Worm (Caenorhabditis elegans) whole organism, L4 larva: ENCODE measurements around the gene prx-3.

ENCODE experiments used
- D1046.2 ChIP-seq: fragments of 200-800 bp; sonication (Bioruptor generic); IDR thresholded peaks from 2 replicates; pipeline ENCODE4 v1.3.6; 2022; ENCODE audit warnings: missing genetic modification characterization, missing compliant biosample characterization
- F44E2.7 ChIP-seq: fragments of 200-800 bp; sonication (Bioruptor generic); IDR thresholded peaks from 2 replicates; pipeline ENCODE4 v2.1.2; 2022; ENCODE audit warnings: missing genetic modification characterization, missing compliant biosample characterization
- T26A8.4 ChIP-seq: fragments of 200-800 bp; sonication (Bioruptor generic); IDR thresholded peaks from 2 replicates; pipeline ENCODE4 v1.3.6; 2022; ENCODE audit warnings: missing genetic modification characterization, missing compliant biosample characterization
- Y75B8A.6 ChIP-seq: fragments of 200-800 bp; sonication (Bioruptor generic); IDR thresholded peaks from 2 replicates; pipeline ENCODE4 v1.3.6; 2022; ENCODE audit warnings: missing genetic modification reagents, missing genetic modification characterization, missing compliant biosample characterization
- aha-1 ChIP-seq: fragments of 150-350 bp; peaks from one replicate; lab custom pipeline; 2014; ENCODE audit warnings: missing biosample characterization, missing genetic modification characterization
- aly-2 ChIP-seq: sonication (generic microtip); optimal IDR thresholded peaks from 2 replicates; lab custom pipeline; 2018; ENCODE audit warnings: missing biosample characterization, missing genetic modification characterization
- arid-1 ChIP-seq: fragments of 200-800 bp; sonication (Bioruptor generic); conservative IDR thresholded peaks from 2 replicates; pipeline ENCODE4 v1.3.6; 2022; ENCODE audit warnings: missing genetic modification reagents, missing genetic modification characterization, missing compliant biosample characterization
- ceh-32 ChIP-seq: sonication (generic microtip); optimal IDR thresholded peaks from 2 replicates; lab custom pipeline; 2016; ENCODE audit warnings: mild to moderate bottlenecking, missing genetic modification characterization, missing compliant biosample characterization; ENCODE audit not compliant: poor library complexity
- ceh-62 ChIP-seq: sonication (generic microtip); optimal IDR thresholded peaks from 2 replicates; lab custom pipeline; 2017; ENCODE audit warnings: missing biosample characterization, missing genetic modification characterization
- ctbp-1 ChIP-seq: fragments of 200-800 bp; sonication (Bioruptor generic); IDR thresholded peaks from 2 replicates; pipeline ENCODE4 v1.3.6; 2022; ENCODE audit warnings: missing genetic modification reagents, missing genetic modification characterization, missing compliant biosample characterization
- daf-12 ChIP-seq: fragments of 150-350 bp; optimal IDR thresholded peaks from 2 replicates; lab custom pipeline; 2014; ENCODE audit warnings: missing biosample characterization, missing genetic modification reagents, missing genetic modification characterization
- daf-16 ChIP-seq, 3 experiments: sonication (generic microtip); optimal IDR thresholded peaks; 2 replicates each; lab custom pipeline; 2016 to 2017; ENCODE audit warnings: missing genetic modification characterization in 3 of 3, missing genetic modification reagents in 3 of 3, mild to moderate bottlenecking in 2 of 3, missing compliant biosample characterization in 2 of 3, missing biosample characterization in 1 of 3, moderate library complexity in 1 of 3
- dmd-8 ChIP-seq: fragments of 200-800 bp; sonication (Bioruptor generic); IDR thresholded peaks from 2 replicates; pipeline ENCODE4 v1.3.6; 2022; ENCODE audit warnings: missing genetic modification characterization, missing compliant biosample characterization
- duxl-1 ChIP-seq: sonication (generic microtip); optimal IDR thresholded peaks from 2 replicates; lab custom pipeline; 2016; ENCODE audit warnings: mild to moderate bottlenecking, missing genetic modification characterization, moderate library complexity, missing compliant biosample characterization; ENCODE audit not compliant: poor library complexity
- egl-27 ChIP-seq: sonication (generic microtip); optimal IDR thresholded peaks from 3 replicates; lab custom pipeline; 2017; ENCODE audit warnings: missing biosample characterization, missing genetic modification reagents, missing genetic modification characterization
- egl-43 ChIP-seq: fragments of 200-800 bp; sonication (Bioruptor generic); IDR thresholded peaks from 2 replicates; pipeline ENCODE4 v1.3.6; 2022; ENCODE audit warnings: missing genetic modification reagents, missing genetic modification characterization, missing compliant biosample characterization
- fkh-10 ChIP-seq: fragments of 150-350 bp; optimal IDR thresholded peaks from 2 replicates; lab custom pipeline; 2014; ENCODE audit warnings: missing biosample characterization, missing genetic modification reagents, missing genetic modification characterization
- hif-1 ChIP-seq, 2 experiments: sonication (generic microtip); optimal IDR thresholded peaks; 2 replicates each; lab custom pipeline; 2016 to 2017; ENCODE audit warnings: missing compliant biosample characterization in 2 of 2, missing genetic modification characterization in 2 of 2, missing genetic modification reagents in 2 of 2, missing genotype in 2 of 2, mild to moderate bottlenecking in 1 of 2
- hlh-11 ChIP-seq: fragments of 200-800 bp; sonication (Bioruptor generic); optimal IDR thresholded peaks from 2 replicates; lab custom pipeline; 2018; ENCODE audit warnings: mild to moderate bottlenecking, missing genetic modification characterization, missing compliant biosample characterization
- hmg-1.1 ChIP-seq: fragments of 200-800 bp; sonication (Bioruptor generic); IDR thresholded peaks from 2 replicates; pipeline ENCODE4 v1.3.6; 2022; ENCODE audit warnings: missing genetic modification reagents, missing genetic modification characterization, missing compliant biosample characterization
- lin-1 ChIP-seq: fragments of 200-800 bp; sonication (Bioruptor generic); IDR thresholded peaks from 2 replicates; pipeline ENCODE4 v1.3.6; 2022; ENCODE audit warnings: missing genetic modification reagents, missing genetic modification characterization, missing compliant biosample characterization
- lin-13 ChIP-seq: fragments of 150-350 bp; optimal IDR thresholded peaks from 2 replicates; lab custom pipeline; 2014; ENCODE audit warnings: missing biosample characterization, missing genetic modification reagents, missing genetic modification characterization
- lin-38 ChIP-seq: fragments of 200-800 bp; sonication (Bioruptor generic); IDR thresholded peaks from 2 replicates; pipeline ENCODE4 v1.3.6; 2022; ENCODE audit warnings: missing genetic modification reagents, missing genetic modification characterization, missing compliant biosample characterization
- lsy-2 ChIP-seq, 2 experiments: fragments of 150-350 bp in 1 of 2; sonication (generic microtip) in 1 of 2; optimal IDR thresholded peaks; 2 replicates each; lab custom pipeline; 2014 to 2017; ENCODE audit warnings: missing biosample characterization in 2 of 2, missing genetic modification characterization in 2 of 2
- mdl-1 ChIP-seq, 2 experiments: fragments of 150-350 bp in 1 of 2; sonication (generic microtip) in 1 of 2; optimal IDR thresholded peaks; 2 replicates each; lab custom pipeline; 2014 to 2017; ENCODE audit warnings: missing biosample characterization in 2 of 2, missing genetic modification characterization in 2 of 2
- mep-1 ChIP-seq: fragments of 150-350 bp; sonication (generic microtip); optimal IDR thresholded peaks from 3 replicates; lab custom pipeline; 2014; ENCODE audit warnings: missing biosample characterization, missing genetic modification characterization
- mes-2 ChIP-seq: sonication (generic microtip); optimal IDR thresholded peaks from 2 replicates; lab custom pipeline; 2016; ENCODE audit warnings: missing genotype, mild to moderate bottlenecking, missing genetic modification characterization, missing compliant biosample characterization; ENCODE audit not compliant: poor library complexity, severe bottlenecking
- mxl-3 ChIP-seq: fragments of 200-800 bp; sonication (Bioruptor generic); optimal IDR thresholded peaks from 2 replicates; lab custom pipeline; 2018; ENCODE audit warnings: mild to moderate bottlenecking, missing genetic modification characterization, missing compliant biosample characterization
- nhr-10 ChIP-seq: fragments of 150-350 bp; optimal IDR thresholded peaks from 2 replicates; lab custom pipeline; 2014; ENCODE audit warnings: missing biosample characterization, missing genetic modification characterization
- nhr-102 ChIP-seq: sonication (generic microtip); optimal IDR thresholded peaks from 2 replicates; lab custom pipeline; 2016; ENCODE audit warnings: mild to moderate bottlenecking, missing genetic modification characterization, moderate library complexity, missing compliant biosample characterization
- nhr-28 ChIP-seq: fragments of 150-350 bp; optimal IDR thresholded peaks from 2 replicates; lab custom pipeline; 2014; ENCODE audit warnings: missing biosample characterization, missing genetic modification characterization
- nhr-41 ChIP-seq: fragments of 200-800 bp; sonication (Bioruptor generic); IDR thresholded peaks from 2 replicates; pipeline ENCODE4 v1.3.6; 2022; ENCODE audit warnings: missing genetic modification reagents, missing genetic modification characterization, missing compliant biosample characterization
- nhr-48 ChIP-seq: sonication (generic microtip); optimal IDR thresholded peaks from 2 replicates; lab custom pipeline; 2016; ENCODE audit warnings: mild to moderate bottlenecking, missing genetic modification characterization, missing compliant biosample characterization
- nhr-6 ChIP-seq: fragments of 150-350 bp; optimal IDR thresholded peaks from 2 replicates; lab custom pipeline; 2014; ENCODE audit warnings: missing biosample characterization, missing genetic modification characterization
- nhr-77 ChIP-seq: fragments of 150-350 bp; optimal IDR thresholded peaks from 2 replicates; lab custom pipeline; 2014; ENCODE audit warnings: missing biosample characterization, missing genetic modification characterization
- pha-4 ChIP-seq, 2 experiments: fragments of 150-350 bp in 1 of 2; fragments of 200-800 bp in 1 of 2; sonication (Bioruptor generic) in 1 of 2; IDR thresholded peaks in 1 of 2; optimal IDR thresholded peaks in 1 of 2; 2 replicates each; pipeline versions ENCODE4 v1.3.6 to Lab custom; 2014 to 2022; ENCODE audit warnings: missing genetic modification characterization in 2 of 2, missing genetic modification reagents in 2 of 2, missing biosample characterization in 1 of 2, missing compliant biosample characterization in 1 of 2
- php-3 ChIP-seq: fragments of 200-800 bp; sonication (Bioruptor generic); IDR thresholded peaks from 2 replicates; pipeline ENCODE4 v1.3.6; 2022; ENCODE audit warnings: missing genetic modification reagents, missing genetic modification characterization, missing compliant biosample characterization
- rbr-2 ChIP-seq: sonication (generic microtip); optimal IDR thresholded peaks from 2 replicates; lab custom pipeline; 2016; ENCODE audit warnings: missing genotype, missing genetic modification characterization, missing compliant biosample characterization
- saeg-2 ChIP-seq: fragments of 200-800 bp; sonication (Bioruptor generic); IDR thresholded peaks from 2 replicates; pipeline ENCODE4 v1.3.6; 2022; ENCODE audit warnings: missing genetic modification reagents, missing genetic modification characterization, missing compliant biosample characterization
- spr-1 ChIP-seq: sonication (generic microtip); optimal IDR thresholded peaks from 2 replicates; lab custom pipeline; 2016; ENCODE audit warnings: mild to moderate bottlenecking, missing genetic modification characterization, missing compliant biosample characterization
- spr-3 ChIP-seq: fragments of 200-800 bp; sonication (Bioruptor generic); optimal IDR thresholded peaks from 2 replicates; lab custom pipeline; 2018; ENCODE audit warnings: mild to moderate bottlenecking, missing genetic modification characterization, missing compliant biosample characterization
- unc-62 ChIP-seq, 3 experiments: fragments of 150-350 bp in 1 of 3; sonication (generic microtip); optimal IDR thresholded peaks in 2 of 3; peaks in 1 of 3; 1 replicate in 1 of 3; 2 replicates in 2 of 3; lab custom pipeline; 2014 to 2017; ENCODE audit warnings: missing biosample characterization in 3 of 3, missing genetic modification characterization in 3 of 3, missing genetic modification reagents in 3 of 3, missing genotype in 1 of 3
- zag-1 ChIP-seq: fragments of 150-350 bp; optimal IDR thresholded peaks from 2 replicates; lab custom pipeline; 2014; ENCODE audit warnings: missing biosample characterization, missing genetic modification characterization
- zip-11 ChIP-seq: fragments of 200-800 bp; sonication (Bioruptor generic); IDR thresholded peaks from 2 replicates; pipeline ENCODE4 v1.3.6; 2022; ENCODE audit warnings: missing genetic modification characterization, missing compliant biosample characterization
- ztf-11 ChIP-seq: fragments of 150-350 bp; optimal IDR thresholded peaks from 2 replicates; lab custom pipeline; 2014; ENCODE audit warnings: missing biosample characterization, missing genetic modification characterization

Gene prx-3

DNA sequence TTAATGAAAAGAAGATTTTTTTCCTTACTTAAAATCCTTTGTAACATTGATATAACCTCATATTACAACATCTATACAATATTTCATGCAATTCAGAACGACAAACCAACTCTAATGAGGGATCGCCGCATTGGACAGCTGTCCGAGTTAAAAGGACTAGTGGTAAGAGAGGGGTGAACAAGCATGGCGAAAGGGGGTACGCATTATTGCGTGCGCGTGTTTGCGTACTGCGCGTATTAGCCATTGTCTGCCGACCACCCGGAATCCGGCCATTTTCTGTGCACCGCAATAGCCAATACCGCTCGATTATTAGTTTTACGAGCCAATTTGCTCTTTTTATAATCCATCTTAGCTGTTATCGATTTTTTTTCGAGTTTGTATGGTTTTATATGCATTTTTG, 15.2 kb downstream of the prx-3 start, which contains the start of gene C15H9.4:
Gene C15H9.4 (plus strand): TSS at position 93 of the 400 bp plus-strand sequence.
- peak; percentile 4 for TF ChIP-seq nhr-102 (tag; lab: Kevin White, UChicago)
- TF ChIP-seq fkh-10 (GFP tag; lab: Kevin White, UChicago) = no peak
- peak; percentile 27 for TF ChIP-seq lin-13 (GFP tag; lab: Kevin White, UChicago)
- TF ChIP-seq mxl-3 (GFP tag; lab: Kevin White, UChicago) = peak; percentile 27
- TF ChIP-seq dmd-8 (GFP tag; lab: Robert Waterston, UW) = no peak
- TF ChIP-seq mes-2 (tag; lab: Kevin White, UChicago) = peak; percentile 71
- TF ChIP-seq hlh-11 (tag; lab: Kevin White, UChicago) = peak; percentile 30
- no peak for TF ChIP-seq ceh-62 (tag; lab: Kevin White, UChicago)
- TF ChIP-seq hif-1 (tag; optimal IDR thresholded peaks at IDR 0.05; lab: Kevin White, UChicago) = peak in 1 of 2 experiments; percentile 31
- peak; percentile 73 for TF ChIP-seq hmg-1.1 (GFP tag; lab: Robert Waterston, UW)
- peak; percentile 8 for TF ChIP-seq rbr-2 (tag; lab: Kevin White, UChicago)
- peak; percentile 56 for TF ChIP-seq ctbp-1 (GFP tag; lab: Robert Waterston, UW)
- TF ChIP-seq zag-1 (tag; lab: Kevin White, UChicago) = no peak
- TF ChIP-seq nhr-6 (tag; lab: Kevin White, UChicago) = peak; percentile 19
- TF ChIP-seq arid-1 = peak; percentile 25; the same call in 1 of the 2 replicates
- no peak for TF ChIP-seq saeg-2
- TF ChIP-seq lsy-2 (tag; optimal IDR thresholded peaks at IDR 0.05; lab: Kevin White, UChicago) = peak in 1 of 2 experiments; percentile 65
- TF ChIP-seq unc-62 (GFP tag; optimal IDR thresholded peaks at IDR 0.05 in 1 of 2; lab: Kevin White, UChicago) = peak in 1 of 2 experiments; percentile 90
- no peak for TF ChIP-seq unc-62 (tag; optimal IDR thresholded peaks at IDR 0.05; lab: Kevin White, UChicago)
- 0 out of 2 replicates have a peak, but pooled peaks have one; percentile 26 for TF ChIP-seq php-3 (GFP tag; lab: Robert Waterston, UW)
- 0 out of 2 replicates have a peak, but pooled peaks have one; percentile 17 for TF ChIP-seq egl-43 (GFP tag; lab: Robert Waterston, UW)
- no peak for TF ChIP-seq aly-2 (tag; lab: Kevin White, UChicago)
- TF ChIP-seq mep-1 (tag; lab: Kevin White, UChicago) = peak; percentile 68
- TF ChIP-seq daf-16 (GFP tag; optimal IDR thresholded peaks at IDR 0.05; lab: Kevin White, UChicago) = no peak
- TF ChIP-seq daf-16 (tag; optimal IDR thresholded peaks at IDR 0.05; lab: Kevin White, UChicago) = peak; percentile 34
- peak in 1 of 2 experiments; percentile 7 for TF ChIP-seq mdl-1 (tag; optimal IDR thresholded peaks at IDR 0.05; lab: Kevin White, UChicago)
- peak; percentile 54 for TF ChIP-seq aha-1 (tag; lab: Kevin White, UChicago)
- TF ChIP-seq T26A8.4 (GFP tag; lab: Robert Waterston, UW) = peak; percentile 21; the same call in 1 of the 2 replicates

- TF ChIP-seq daf-16 (GFP tag; optimal IDR thresholded peaks at IDR 0.05; lab: Kevin White, UChicago) (no peak), daf-16 (tag; optimal IDR thresholded peaks at IDR 0.05; lab: Kevin White, UChicago) (peak; percentile 93), ztf-11 (tag; lab: Kevin White, UChicago) (no peak), aha-1 (tag; lab: Kevin White, UChicago) (peak; percentile 43), daf-12 (tag; lab: Kevin White, UChicago) (no peak), ctbp-1 (GFP tag; lab: Robert Waterston, UW) (no peak), lin-38 (peak; percentile 49), pha-4 (GFP tag; IDR thresholded peaks at IDR 0.05; lab: Robert Waterston, UW) (no peak), pha-4 (tag; optimal IDR thresholded peaks at IDR 0.05; lab: Kevin White, UChicago) (no peak), ceh-32 (no peak), spr-3 (GFP tag; lab: Kevin White, UChicago) (no peak), nhr-41 (no peak), nhr-28 (tag; lab: Kevin White, UChicago) (peak; percentile 33), D1046.2 (GFP tag; lab: Robert Waterston, UW) (no peak), egl-27 (tag; lab: Kevin White, UChicago) (no peak), Y75B8A.6 (GFP tag; lab: Robert Waterston, UW) (no peak), zip-11 (GFP tag; lab: Robert Waterston, UW) (no peak), aly-2 (tag; lab: Kevin White, UChicago) (no peak), unc-62 (GFP tag; optimal IDR thresholded peaks at IDR 0.05 in 1 of 2; lab: Kevin White, UChicago) (no peak), unc-62 (tag; optimal IDR thresholded peaks at IDR 0.05; lab: Kevin White, UChicago) (no peak), hlh-11 (tag; lab: Kevin White, UChicago) (peak; percentile 47), duxl-1 (tag; lab: Kevin White, UChicago) (no peak), spr-1 (tag; lab: Kevin White, UChicago) (no peak), lsy-2 (tag; optimal IDR thresholded peaks at IDR 0.05; lab: Kevin White, UChicago) (peak in 1 of 2 experiments; percentile 27), nhr-77 (tag; lab: Kevin White, UChicago) (no peak), nhr-48 (tag; lab: Kevin White, UChicago) (no peak), mep-1 (tag; lab: Kevin White, UChicago) (peak; percentile 12), lin-1 (GFP tag; lab: Robert Waterston, UW) (no peak), ceh-62 (tag; lab: Kevin White, UChicago) (no peak), F44E2.7 (GFP tag; lab: Robert Waterston, UW) (no peak), dmd-8 (GFP tag; lab: Robert Waterston, UW) (no peak), nhr-10 (tag; lab: Kevin White, UChicago) (no peak), nhr-6 (tag; lab: Kevin White, UChicago) (no peak), T26A8.4 (GFP tag; lab: Robert Waterston, UW) (peak; percentile 48; the same call in 1 of the 2 replicates)
These were observed 19.7 kb downstream of the prx-3 start, which contains the start of gene C15H9.5 for ce11 chrX:6093046-6093445. C15H9.5 (plus strand) TSS chrX:6093300.
